Worm (Caenorhabditis elegans) whole organism, L4 larva: Measurements from ENCODE around the gene F44B9.2.
A peak's percentile ranks its signal among the peaks of the same experiment; 100 is the strongest.

ENCODE experiments used
- F26F4.8 ChIP-seq: fragments of 200-800 bp; sonication (Bioruptor generic); conservative IDR thresholded peaks from 2 replicates; pipeline ENCODE4 v1.3.6; 2022; ENCODE audit warnings: missing genetic modification characterization, missing compliant biosample characterization
- F37D6.2 ChIP-seq: sonication (generic microtip); optimal IDR thresholded peaks from 2 replicates; lab custom pipeline; 2016; ENCODE audit warnings: mild to moderate bottlenecking, missing genetic modification characterization, missing compliant biosample characterization
- F44E2.7 ChIP-seq: fragments of 200-800 bp; sonication (Bioruptor generic); IDR thresholded peaks from 2 replicates; pipeline ENCODE4 v2.1.2; 2022; ENCODE audit warnings: missing genetic modification characterization, missing compliant biosample characterization
- F49E8.2 ChIP-seq: sonication (generic microtip); optimal IDR thresholded peaks from 2 replicates; lab custom pipeline; 2016; ENCODE audit warnings: missing compliant biosample characterization, mild to moderate bottlenecking, missing genetic modification characterization, borderline replicate concordance
- R02D3.7 ChIP-seq: fragments of 150-350 bp; sonication (generic microtip); optimal IDR thresholded peaks from 3 replicates; lab custom pipeline; 2014; ENCODE audit warnings: missing biosample characterization, missing genetic modification characterization
- T20F7.1 ChIP-seq: fragments of 200-800 bp; sonication (Bioruptor generic); optimal IDR thresholded peaks from 2 replicates; lab custom pipeline; 2018; ENCODE audit warnings: mild to moderate bottlenecking, missing genetic modification characterization, missing compliant biosample characterization
- Y105C5A.15 ChIP-seq: fragments of 200-800 bp; sonication (Bioruptor generic); IDR thresholded peaks from 2 replicates; pipeline ENCODE4 v1.3.6; 2022; ENCODE audit warnings: missing genetic modification characterization, missing compliant biosample characterization
- Y5F2A.4 ChIP-seq: fragments of 200-800 bp; sonication (Bioruptor generic); optimal IDR thresholded peaks from 2 replicates; lab custom pipeline; 2018; ENCODE audit warnings: mild to moderate bottlenecking, missing genetic modification characterization, missing compliant biosample characterization
- Y75B8A.6 ChIP-seq: fragments of 200-800 bp; sonication (Bioruptor generic); IDR thresholded peaks from 2 replicates; pipeline ENCODE4 v1.3.6; 2022; ENCODE audit warnings: missing genetic modification reagents, missing genetic modification characterization, missing compliant biosample characterization
- ZK337.2 ChIP-seq: fragments of 200-800 bp; sonication (Bioruptor generic); IDR thresholded peaks from 2 replicates; pipeline ENCODE4 v1.3.6; 2022; ENCODE audit warnings: missing genetic modification reagents, missing genetic modification characterization, missing compliant biosample characterization
- ZK546.5 ChIP-seq, 2 experiments: sonication (generic microtip); optimal IDR thresholded peaks; 2 replicates each; lab custom pipeline; 2017; ENCODE audit warnings: missing biosample characterization in 2 of 2, missing genetic modification characterization in 2 of 2
- aha-1 ChIP-seq: fragments of 150-350 bp; peaks from one replicate; lab custom pipeline; 2014; ENCODE audit warnings: missing biosample characterization, missing genetic modification characterization
- ama-1 ChIP-seq: fragments of 150-350 bp; optimal IDR thresholded peaks from 2 replicates; lab custom pipeline; 2014; ENCODE audit warnings: inconsistent platforms, mixed read lengths
- arid-1 ChIP-seq: fragments of 200-800 bp; sonication (Bioruptor generic); conservative IDR thresholded peaks from 2 replicates; pipeline ENCODE4 v1.3.6; 2022; ENCODE audit warnings: missing genetic modification reagents, missing genetic modification characterization, missing compliant biosample characterization
- ceh-32 ChIP-seq: sonication (generic microtip); optimal IDR thresholded peaks from 2 replicates; lab custom pipeline; 2016; ENCODE audit warnings: mild to moderate bottlenecking, missing genetic modification characterization, missing compliant biosample characterization; ENCODE audit not compliant: poor library complexity
- ceh-44 ChIP-seq: fragments of 200-800 bp; sonication (Bioruptor generic); IDR thresholded peaks from 2 replicates; pipeline ENCODE4 v1.3.6; 2022; ENCODE audit warnings: missing genetic modification reagents, missing genetic modification characterization, missing compliant biosample characterization
- ces-1 ChIP-seq: fragments of 150-350 bp; sonication (generic microtip); optimal IDR thresholded peaks from 4 replicates; lab custom pipeline; 2014; ENCODE audit warnings: missing biosample characterization, missing genetic modification reagents, missing genetic modification characterization
- ctbp-1 ChIP-seq: fragments of 200-800 bp; sonication (Bioruptor generic); IDR thresholded peaks from 2 replicates; pipeline ENCODE4 v1.3.6; 2022; ENCODE audit warnings: missing genetic modification reagents, missing genetic modification characterization, missing compliant biosample characterization
- daf-19 ChIP-seq: fragments of 200-800 bp; sonication (Bioruptor generic); conservative IDR thresholded peaks from 2 replicates; pipeline ENCODE4 v1.3.6; 2022; ENCODE audit warnings: missing genetic modification characterization, missing compliant biosample characterization
- daf-8 ChIP-seq: fragments of 200-800 bp; sonication (Bioruptor generic); IDR thresholded peaks from 2 replicates; pipeline ENCODE4 v1.3.6; 2022; ENCODE audit warnings: missing genetic modification characterization, missing compliant biosample characterization
- dmd-6 ChIP-seq: fragments of 200-800 bp; sonication (Bioruptor generic); IDR thresholded peaks from 2 replicates; pipeline ENCODE4 v1.3.6; 2022; ENCODE audit warnings: missing genetic modification reagents, missing genetic modification characterization, missing compliant biosample characterization
- dmd-9 ChIP-seq: fragments of 200-800 bp; sonication (Bioruptor generic); IDR thresholded peaks from 2 replicates; pipeline ENCODE4 v1.3.6; 2022; ENCODE audit warnings: missing genetic modification reagents, missing genetic modification characterization, missing compliant biosample characterization
- fkh-10 ChIP-seq: fragments of 150-350 bp; optimal IDR thresholded peaks from 2 replicates; lab custom pipeline; 2014; ENCODE audit warnings: missing biosample characterization, missing genetic modification reagents, missing genetic modification characterization
- gei-8 ChIP-seq: fragments of 200-800 bp; sonication (Bioruptor generic); optimal IDR thresholded peaks from 2 replicates; lab custom pipeline; 2018; ENCODE audit warnings: mild to moderate bottlenecking, missing genetic modification characterization, missing compliant biosample characterization
- lin-13 ChIP-seq: fragments of 150-350 bp; optimal IDR thresholded peaks from 2 replicates; lab custom pipeline; 2014; ENCODE audit warnings: missing biosample characterization, missing genetic modification reagents, missing genetic modification characterization
- lin-38 ChIP-seq: fragments of 200-800 bp; sonication (Bioruptor generic); IDR thresholded peaks from 2 replicates; pipeline ENCODE4 v1.3.6; 2022; ENCODE audit warnings: missing genetic modification reagents, missing genetic modification characterization, missing compliant biosample characterization
- mdt-29 ChIP-seq: fragments of 200-800 bp; sonication (Bioruptor generic); IDR thresholded peaks from 2 replicates; pipeline ENCODE4 v1.3.6; 2022; ENCODE audit warnings: missing genetic modification reagents, missing genetic modification characterization, missing compliant biosample characterization
- mes-2 ChIP-seq: sonication (generic microtip); optimal IDR thresholded peaks from 2 replicates; lab custom pipeline; 2016; ENCODE audit warnings: missing genotype, mild to moderate bottlenecking, missing genetic modification characterization, missing compliant biosample characterization; ENCODE audit not compliant: poor library complexity, severe bottlenecking
- mxl-3 ChIP-seq: fragments of 200-800 bp; sonication (Bioruptor generic); optimal IDR thresholded peaks from 2 replicates; lab custom pipeline; 2018; ENCODE audit warnings: mild to moderate bottlenecking, missing genetic modification characterization, missing compliant biosample characterization
- nhr-102 ChIP-seq: sonication (generic microtip); optimal IDR thresholded peaks from 2 replicates; lab custom pipeline; 2016; ENCODE audit warnings: mild to moderate bottlenecking, missing genetic modification characterization, moderate library complexity, missing compliant biosample characterization
- nhr-28 ChIP-seq: fragments of 150-350 bp; optimal IDR thresholded peaks from 2 replicates; lab custom pipeline; 2014; ENCODE audit warnings: missing biosample characterization, missing genetic modification characterization
- nhr-41 ChIP-seq: fragments of 200-800 bp; sonication (Bioruptor generic); IDR thresholded peaks from 2 replicates; pipeline ENCODE4 v1.3.6; 2022; ENCODE audit warnings: missing genetic modification reagents, missing genetic modification characterization, missing compliant biosample characterization
- nhr-48 ChIP-seq: sonication (generic microtip); optimal IDR thresholded peaks from 2 replicates; lab custom pipeline; 2016; ENCODE audit warnings: mild to moderate bottlenecking, missing genetic modification characterization, missing compliant biosample characterization
- pha-4 ChIP-seq, 2 experiments: fragments of 150-350 bp in 1 of 2; fragments of 200-800 bp in 1 of 2; sonication (Bioruptor generic) in 1 of 2; IDR thresholded peaks in 1 of 2; optimal IDR thresholded peaks in 1 of 2; 2 replicates each; pipeline versions ENCODE4 v1.3.6 to Lab custom; 2014 to 2022; ENCODE audit warnings: missing genetic modification characterization in 2 of 2, missing genetic modification reagents in 2 of 2, missing biosample characterization in 1 of 2, missing compliant biosample characterization in 1 of 2
- skn-1 ChIP-seq: fragments of 150-350 bp; optimal IDR thresholded peaks from 2 replicates; lab custom pipeline; 2014; ENCODE audit warnings: missing biosample characterization, missing genetic modification characterization
- spr-1 ChIP-seq: sonication (generic microtip); optimal IDR thresholded peaks from 2 replicates; lab custom pipeline; 2016; ENCODE audit warnings: mild to moderate bottlenecking, missing genetic modification characterization, missing compliant biosample characterization
- tag-97 ChIP-seq: fragments of 200-800 bp; sonication (Bioruptor generic); IDR thresholded peaks from 2 replicates; pipeline ENCODE4 v1.3.6; 2022; ENCODE audit warnings: missing genetic modification characterization, missing compliant biosample characterization
- tra-1 ChIP-seq: fragments of 200-800 bp; sonication (Bioruptor generic); IDR thresholded peaks from 2 replicates; pipeline ENCODE4 v1.3.6; 2022; ENCODE audit warnings: missing genetic modification reagents, missing genetic modification characterization, missing compliant biosample characterization
- unc-130 ChIP-seq: sonication (generic microtip); optimal IDR thresholded peaks from 2 replicates; lab custom pipeline; 2016; ENCODE audit warnings: missing genetic modification reagents, missing genetic modification characterization, missing compliant biosample characterization
- unc-39 ChIP-seq: sonication (generic microtip); optimal IDR thresholded peaks from 2 replicates; lab custom pipeline; 2017; ENCODE audit warnings: missing biosample characterization, missing genetic modification characterization
- unc-62 ChIP-seq, 3 experiments: fragments of 150-350 bp in 1 of 3; sonication (generic microtip); optimal IDR thresholded peaks in 2 of 3; peaks in 1 of 3; 1 replicate in 1 of 3; 2 replicates in 2 of 3; lab custom pipeline; 2014 to 2017; ENCODE audit warnings: missing biosample characterization in 3 of 3, missing genetic modification characterization in 3 of 3, missing genetic modification reagents in 3 of 3, missing genotype in 1 of 3
- zag-1 ChIP-seq: fragments of 150-350 bp; optimal IDR thresholded peaks from 2 replicates; lab custom pipeline; 2014; ENCODE audit warnings: missing biosample characterization, missing genetic modification characterization
- zfp-2 ChIP-seq: sonication (generic microtip); optimal IDR thresholded peaks from 2 replicates; lab custom pipeline; 2016; ENCODE audit warnings: mild to moderate bottlenecking, missing genetic modification characterization, missing compliant biosample characterization
- zip-2 ChIP-seq: fragments of 150-350 bp; optimal IDR thresholded peaks from 2 replicates; lab custom pipeline; 2014; ENCODE audit warnings: missing biosample characterization, missing genetic modification characterization
- ztf-11 ChIP-seq: fragments of 150-350 bp; optimal IDR thresholded peaks from 2 replicates; lab custom pipeline; 2014; ENCODE audit warnings: missing biosample characterization, missing genetic modification characterization

F44B9.2 gene

DNA sequence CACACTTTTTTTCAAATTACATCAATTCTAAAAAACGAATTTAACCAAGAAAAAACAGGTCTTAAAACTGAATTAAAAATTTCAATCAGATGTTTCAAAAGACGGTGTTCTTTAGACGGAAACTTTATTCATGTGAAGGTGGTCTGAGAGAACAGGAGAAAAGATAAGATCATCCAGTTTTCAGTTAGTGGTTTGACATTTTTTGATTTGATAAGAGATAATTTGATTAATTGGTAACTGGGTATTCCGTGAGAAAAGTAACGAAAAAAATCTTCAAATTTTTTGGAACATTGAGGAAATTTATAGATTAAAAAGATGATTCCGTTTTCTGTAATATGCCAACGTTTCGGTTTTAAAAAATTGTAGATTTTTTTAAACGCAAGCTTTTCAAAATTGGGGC, 14.2 kb downstream of the F44B9.2 start:
- TF ChIP-seq ceh-44 (GFP tag; lab: Robert Waterston, UW) (no peak), nhr-28 (tag; lab: Kevin White, UChicago) (peak; percentile 1), spr-1 (tag; lab: Kevin White, UChicago) (no peak)
- TF ChIP-seq, all 104 proteins: peak for 1

ce11 chrIII:8037941-8038340, 15.7 kb downstream of the F44B9.2 start, which contains the start of gene dpf-6:
dpf-6 (plus strand) TSS chrIII:8038241.
- TF ChIP-seq daf-8 (GFP tag; lab: Robert Waterston, UW): no peak
- TF ChIP-seq nhr-102 (tag; lab: Kevin White, UChicago): no peak
- no peak for TF ChIP-seq skn-1 (tag; lab: Kevin White, UChicago)
- TF ChIP-seq tag-97 (GFP tag; lab: Robert Waterston, UW): no peak
- TF ChIP-seq unc-130 (GFP tag; lab: Kevin White, UChicago): no peak
- no peak for TF ChIP-seq mdt-29 (GFP tag; lab: Robert Waterston, UW)
- no peak for TF ChIP-seq zag-1 (tag; lab: Kevin White, UChicago)
- TF ChIP-seq nhr-41 (GFP tag; lab: Robert Waterston, UW): no peak
- no peak for TF ChIP-seq unc-62 (GFP tag; optimal IDR thresholded peaks at IDR 0.05 in 1 of 2; lab: Kevin White, UChicago)
- TF ChIP-seq unc-62 (tag; optimal IDR thresholded peaks at IDR 0.05; lab: Kevin White, UChicago): no peak
- TF ChIP-seq pha-4 (GFP tag; IDR thresholded peaks at IDR 0.05; lab: Robert Waterston, UW): no peak
- no peak for TF ChIP-seq pha-4 (tag; optimal IDR thresholded peaks at IDR 0.05; lab: Kevin White, UChicago)
- no peak for TF ChIP-seq mes-2 (tag; lab: Kevin White, UChicago)
- no peak for TF ChIP-seq tra-1 (GFP tag; lab: Robert Waterston, UW)
- TF ChIP-seq fkh-10 (GFP tag; lab: Kevin White, UChicago): no peak

DNA sequence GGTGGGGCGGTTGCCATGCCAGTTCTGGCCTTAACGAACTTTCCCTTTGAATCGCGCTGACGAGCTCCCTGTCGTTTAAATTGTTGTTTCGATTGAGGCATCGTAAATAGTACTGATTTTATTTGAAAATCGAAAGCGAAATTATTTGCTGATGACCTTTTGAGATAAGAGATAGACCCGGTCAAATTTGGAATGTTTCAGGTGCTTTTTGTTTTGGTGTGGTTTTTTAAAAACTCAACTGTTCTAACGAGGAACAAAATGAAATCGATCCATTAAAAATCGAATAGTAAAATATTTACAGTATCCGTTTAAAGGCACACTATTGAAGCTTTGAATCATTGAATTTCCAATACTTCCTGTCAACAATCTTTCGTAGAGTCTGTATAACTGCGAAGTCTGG, 20.5 kb downstream of the F44B9.2 start, which contains the start of gene K12H4.6:
Gene K12H4.6 (minus strand): TSS at position 101 of the 400 bp plus-strand sequence.
- TF ChIP-seq aha-1: no peak
- no peak for TF ChIP-seq daf-19
- no peak for TF ChIP-seq zag-1 (tag; lab: Kevin White, UChicago)
- TF ChIP-seq F49E8.2 (tag; lab: Kevin White, UChicago): no peak
- TF ChIP-seq zfp-2 (tag; lab: Kevin White, UChicago): no peak
- TF ChIP-seq ceh-32: no peak
- no peak for TF ChIP-seq ctbp-1 (GFP tag; lab: Robert Waterston, UW)
- no peak for TF ChIP-seq lin-38 (GFP tag; lab: Robert Waterston, UW)

ce11 chrIII:8043784-8044183, 21.5 kb downstream of the F44B9.2 start:
- peak; percentile 97 for TF ChIP-seq dmd-6 (GFP tag; lab: Robert Waterston, UW)
- peak; percentile 95 for TF ChIP-seq ctbp-1 (GFP tag; lab: Robert Waterston, UW)
- no peak for TF ChIP-seq unc-39 (tag; lab: Kevin White, UChicago)
- TF ChIP-seq F26F4.8: peak; percentile 64; the same call in 1 of the 2 replicates
- peak; percentile 85 for TF ChIP-seq ama-1 (lab: Kevin White, UChicago)
- TF ChIP-seq Y5F2A.4 (GFP tag; lab: Kevin White, UChicago): peak; percentile 32
- peak; percentile 88 for TF ChIP-seq zip-2
- peak; percentile 47 for TF ChIP-seq R02D3.7 (tag; lab: Kevin White, UChicago)
- peak; percentile 94 for TF ChIP-seq F37D6.2 (tag; lab: Kevin White, UChicago)
- TF ChIP-seq Y75B8A.6 (GFP tag; lab: Robert Waterston, UW): peak; percentile 98
- peak; percentile 88 for TF ChIP-seq ces-1 (GFP tag; lab: Kevin White, UChicago)
- TF ChIP-seq daf-19: peak; percentile 88
- peak; percentile 78 for TF ChIP-seq nhr-48 (tag; lab: Kevin White, UChicago)
- TF ChIP-seq ZK546.5 (tag; optimal IDR thresholded peaks at IDR 0.05; lab: Kevin White, UChicago): peak in 1 of 2 experiments; percentile 84
- TF ChIP-seq T20F7.1 (GFP tag; lab: Kevin White, UChicago): peak; percentile 97
- peak; percentile 75 for TF ChIP-seq gei-8 (GFP tag; lab: Kevin White, UChicago)
- peak; percentile 99 for TF ChIP-seq lin-13
- no peak for TF ChIP-seq ztf-11 (tag; lab: Kevin White, UChicago)
- TF ChIP-seq F44E2.7 (GFP tag; lab: Robert Waterston, UW): peak; percentile 76; the same call in 1 of the 2 replicates
- TF ChIP-seq arid-1 (GFP tag; lab: Robert Waterston, UW): peak; percentile 98
- peak; percentile 99 for TF ChIP-seq tra-1 (GFP tag; lab: Robert Waterston, UW)
- peak; percentile 99 for TF ChIP-seq dmd-9 (GFP tag; lab: Robert Waterston, UW)
- peak; percentile 98 for TF ChIP-seq ZK337.2 (GFP tag; lab: Robert Waterston, UW)
- peak; percentile 98 for TF ChIP-seq mxl-3 (GFP tag; lab: Kevin White, UChicago)
- TF ChIP-seq Y105C5A.15 (GFP tag; lab: Robert Waterston, UW): peak; percentile 58; the same call in 1 of the 2 replicates
